Worm (Caenorhabditis elegans) whole organism, L1 larva: Measurements from ENCODE around the gene W09G12.6.

Experiments used
- C16A3.4 ChIP-seq: fragments of 150-350 bp; optimal IDR thresholded peaks from 2 replicates; lab custom pipeline; 2014; ENCODE audit warnings: missing biosample characterization, missing genetic modification characterization
- alr-1 ChIP-seq: fragments of 200-800 bp; sonication (Bioruptor generic); optimal IDR thresholded peaks from 2 replicates; lab custom pipeline; 2018; ENCODE audit warnings: borderline replicate concordance, mild to moderate bottlenecking, missing genetic modification characterization, missing compliant biosample characterization
- zag-1 ChIP-seq: fragments of 150-350 bp; optimal IDR thresholded peaks from 2 replicates; lab custom pipeline; 2014; ENCODE audit warnings: missing biosample characterization, missing genetic modification characterization

- TF ChIP-seq C16A3.4 (no peak), zag-1 (tag; lab: Kevin White, UChicago) (no peak), alr-1 (no peak)
These were observed 23.9 kb downstream of the W09G12.6 start, which contains the start of gene clec-167 for ce11 chrIV:1255632-1256031.
